Worm (Caenorhabditis elegans) whole organism, mixed stage, embryonic: ENCODE data around the gene cgef-1.

Experiments used
- M03D4.4 ChIP-seq: sonication (generic microtip); optimal IDR thresholded peaks from 2 replicates; lab custom pipeline; 2017; ENCODE audit warnings: mild to moderate bottlenecking, missing genetic modification characterization, missing compliant biosample characterization
- bed-3 ChIP-seq: fragments of 200-800 bp; sonication (Bioruptor generic); optimal IDR thresholded peaks from 3 replicates; lab custom pipeline; 2018; ENCODE audit warnings: mild to moderate bottlenecking, missing genetic modification characterization, moderate library complexity, missing compliant biosample characterization
- blmp-1 ChIP-seq: fragments of 150-350 bp; optimal IDR thresholded peaks from 2 replicates; lab custom pipeline; 2014; ENCODE audit warnings: missing biosample characterization, missing genetic modification characterization
- ceh-39 ChIP-seq: fragments of 150-350 bp; optimal IDR thresholded peaks from 2 replicates; lab custom pipeline; 2014; ENCODE audit warnings: missing biosample characterization, missing genetic modification characterization
- ceh-43 ChIP-seq: fragments of 200-800 bp; sonication (Bioruptor generic); optimal IDR thresholded peaks from 2 replicates; lab custom pipeline; 2018; ENCODE audit warnings: mild to moderate bottlenecking, missing genetic modification characterization, moderate library complexity, missing compliant biosample characterization
- ceh-83 ChIP-seq: fragments of 200-800 bp; sonication (Bioruptor generic); optimal IDR thresholded peaks from 2 replicates; lab custom pipeline; 2018; ENCODE audit warnings: mild to moderate bottlenecking, missing genetic modification characterization, missing compliant biosample characterization
- ces-1 ChIP-seq: fragments of 150-350 bp; optimal IDR thresholded peaks from 2 replicates; lab custom pipeline; 2014; ENCODE audit warnings: missing biosample characterization, missing genetic modification reagents, missing genetic modification characterization
- cnd-1 ChIP-seq: fragments of 200-800 bp; sonication (Bioruptor generic); optimal IDR thresholded peaks from 2 replicates; lab custom pipeline; 2018; ENCODE audit warnings: mild to moderate bottlenecking, missing genetic modification characterization, missing compliant biosample characterization
- drap-1 ChIP-seq: fragments of 200-800 bp; sonication (Bioruptor generic); optimal IDR thresholded peaks from 3 replicates; lab custom pipeline; 2018; ENCODE audit warnings: mild to moderate bottlenecking, missing genetic modification characterization, missing compliant biosample characterization
- elt-1 ChIP-seq: sonication (generic microtip); optimal IDR thresholded peaks from 2 replicates; lab custom pipeline; 2017; ENCODE audit warnings: missing genetic modification characterization, mild to moderate bottlenecking, missing compliant biosample characterization, antibody characterized with exemption, moderate library complexity, borderline replicate concordance; ENCODE audit not compliant: insufficient read depth
- elt-3 ChIP-seq: fragments of 150-350 bp; optimal IDR thresholded peaks from 2 replicates; lab custom pipeline; 2014; ENCODE audit warnings: missing biosample characterization, missing genetic modification characterization
- flh-1 ChIP-seq: fragments of 200-800 bp; sonication (Bioruptor generic); optimal IDR thresholded peaks from 2 replicates; lab custom pipeline; 2018; ENCODE audit warnings: mild to moderate bottlenecking, missing genetic modification characterization, moderate library complexity, missing compliant biosample characterization
- ham-2 ChIP-seq: fragments of 200-800 bp; sonication (Bioruptor generic); optimal IDR thresholded peaks from 2 replicates; lab custom pipeline; 2018; ENCODE audit warnings: mild to moderate bottlenecking, missing genetic modification characterization, missing compliant biosample characterization
- hlh-1 ChIP-seq: fragments of 150-350 bp; optimal IDR thresholded peaks from 2 replicates; lab custom pipeline; 2014; ENCODE audit warnings: missing biosample characterization, missing genetic modification reagents, missing genetic modification characterization
- lin-13 ChIP-seq: fragments of 150-350 bp; optimal IDR thresholded peaks from 2 replicates; lab custom pipeline; 2014; ENCODE audit warnings: missing biosample characterization, missing genetic modification characterization
- lin-32 ChIP-seq: fragments of 200-800 bp; sonication (Bioruptor generic); optimal IDR thresholded peaks from 2 replicates; lab custom pipeline; 2018; ENCODE audit warnings: mild to moderate bottlenecking, missing genetic modification characterization, missing compliant biosample characterization
- lsy-2 ChIP-seq: fragments of 150-350 bp; optimal IDR thresholded peaks from 2 replicates; lab custom pipeline; 2014; ENCODE audit warnings: missing biosample characterization, missing genetic modification characterization
- mab-5 ChIP-seq: fragments of 150-350 bp; optimal IDR thresholded peaks from 2 replicates; lab custom pipeline; 2014; ENCODE audit warnings: missing biosample characterization, missing genetic modification characterization
- mep-1 ChIP-seq: fragments of 150-350 bp; optimal IDR thresholded peaks from 2 replicates; lab custom pipeline; 2017; ENCODE audit warnings: missing biosample characterization, missing genetic modification reagents, missing genetic modification characterization, inconsistent platforms
- mls-2 ChIP-seq: sonication (generic microtip); optimal IDR thresholded peaks from 2 replicates; lab custom pipeline; 2016; ENCODE audit warnings: mild to moderate bottlenecking, missing genetic modification characterization, moderate library complexity, missing compliant biosample characterization
- nhr-12 ChIP-seq: fragments of 150-350 bp; optimal IDR thresholded peaks from 2 replicates; lab custom pipeline; 2014; ENCODE audit warnings: missing biosample characterization, missing genetic modification characterization
- nhr-2 ChIP-seq: fragments of 150-350 bp; optimal IDR thresholded peaks from 2 replicates; lab custom pipeline; 2014; ENCODE audit warnings: missing biosample characterization, missing genetic modification characterization
- nhr-237 ChIP-seq: fragments of 150-350 bp; optimal IDR thresholded peaks from 2 replicates; lab custom pipeline; 2014; ENCODE audit warnings: missing biosample characterization, missing genetic modification characterization
- nhr-28 ChIP-seq: fragments of 150-350 bp; optimal IDR thresholded peaks from 2 replicates; lab custom pipeline; 2014; ENCODE audit warnings: missing biosample characterization, missing genetic modification characterization
- nhr-76 ChIP-seq: sonication (generic microtip); optimal IDR thresholded peaks from 2 replicates; lab custom pipeline; 2017; ENCODE audit warnings: missing biosample characterization, missing genetic modification characterization
- pha-4 ChIP-seq: fragments of 150-350 bp; optimal IDR thresholded peaks from 2 replicates; lab custom pipeline; 2018; ENCODE audit warnings: missing biosample characterization, missing genetic modification reagents, missing genetic modification characterization
- sem-2 ChIP-seq: fragments of 200-800 bp; sonication (Bioruptor generic); optimal IDR thresholded peaks from 2 replicates; lab custom pipeline; 2018; ENCODE audit warnings: mild to moderate bottlenecking, missing genetic modification characterization, missing compliant biosample characterization
- snpc-4 ChIP-seq: fragments of 150-350 bp; optimal IDR thresholded peaks from 2 replicates; lab custom pipeline; 2014; ENCODE audit warnings: missing biosample characterization, missing genetic modification characterization
- sptf-1 ChIP-seq: sonication (generic microtip); optimal IDR thresholded peaks from 2 replicates; lab custom pipeline; 2017; ENCODE audit warnings: mild to moderate bottlenecking, missing genetic modification characterization, moderate library complexity, missing compliant biosample characterization
- tbx-8 ChIP-seq: fragments of 200-800 bp; sonication (Bioruptor generic); optimal IDR thresholded peaks from 2 replicates; lab custom pipeline; 2018; ENCODE audit warnings: mild to moderate bottlenecking, missing genetic modification characterization, moderate library complexity, missing compliant biosample characterization
- unc-120 ChIP-seq: sonication (generic microtip); optimal IDR thresholded peaks from 2 replicates; lab custom pipeline; 2017; ENCODE audit warnings: missing genetic modification characterization, missing compliant biosample characterization; ENCODE audit not compliant: poor library complexity, severe bottlenecking
- unc-39 ChIP-seq: fragments of 150-350 bp; optimal IDR thresholded peaks from 2 replicates; lab custom pipeline; 2014; ENCODE audit warnings: missing biosample characterization, missing genetic modification characterization
- unc-62 ChIP-seq: fragments of 150-350 bp; optimal IDR thresholded peaks from 2 replicates; lab custom pipeline; 2014; ENCODE audit warnings: missing biosample characterization, missing genetic modification reagents, missing genetic modification characterization
- zip-8 ChIP-seq: fragments of 150-350 bp; optimal IDR thresholded peaks from 2 replicates; lab custom pipeline; 2014; ENCODE audit warnings: missing biosample characterization, missing genetic modification characterization
- ztf-11 ChIP-seq: fragments of 150-350 bp; optimal IDR thresholded peaks from 2 replicates; lab custom pipeline; 2014; ENCODE audit warnings: missing biosample characterization, missing genetic modification characterization

Gene cgef-1

ce11 chrX:2809611-2810010 lies 37.8 kb downstream of the cgef-1 start, which contains the start of gene C14A11.9:
TSS of gene C14A11.9 (minus strand) at chrX:2809637.
- TF ChIP-seq elt-3 (tag; lab: Kevin White, UChicago) (no peak), bed-3 (GFP tag; lab: Kevin White, UChicago) (peak; percentile 10), sptf-1 (peak; percentile 85), ham-2 (GFP tag; lab: Kevin White, UChicago) (peak; percentile 50), elt-1 (tag; lab: Kevin White, UChicago) (no peak), ces-1 (GFP tag; lab: Kevin White, UChicago) (peak; percentile 56), blmp-1 (tag; lab: Kevin White, UChicago) (no peak), nhr-12 (no peak), ceh-83 (peak; percentile 61), flh-1 (GFP tag; lab: Kevin White, UChicago) (no peak), nhr-2 (tag; lab: Kevin White, UChicago) (no peak), nhr-28 (tag; lab: Kevin White, UChicago) (no peak), lsy-2 (tag; lab: Kevin White, UChicago) (peak; percentile 76), unc-39 (no peak), mls-2 (tag; lab: Kevin White, UChicago) (peak; percentile 86), drap-1 (GFP tag; lab: Kevin White, UChicago) (peak; percentile 74), sem-2 (GFP tag; lab: Kevin White, UChicago) (no peak), lin-13 (tag; lab: Kevin White, UChicago) (peak; percentile 79), unc-120 (tag; lab: Kevin White, UChicago) (peak; percentile 75), lin-32 (GFP tag; lab: Kevin White, UChicago) (peak; percentile 45), mep-1 (tag; lab: Kevin White, UChicago) (peak; percentile 92), pha-4 (peak; percentile 72), nhr-76 (tag; lab: Kevin White, UChicago) (no peak), tbx-8 (GFP tag; lab: Kevin White, UChicago) (peak; percentile 42), M03D4.4 (tag; lab: Kevin White, UChicago) (peak; percentile 79), unc-62 (GFP tag; lab: Kevin White, UChicago) (peak; percentile 21), zip-8 (tag; lab: Kevin White, UChicago) (no peak), ceh-43 (GFP tag; lab: Kevin White, UChicago) (peak; percentile 57), hlh-1 (tag; lab: Kevin White, UChicago) (peak; percentile 40), snpc-4 (tag; lab: Kevin White, UChicago) (no peak), mab-5 (tag; lab: Kevin White, UChicago) (no peak), cnd-1 (tag; lab: Kevin White, UChicago) (peak; percentile 65), ztf-11 (tag; lab: Kevin White, UChicago) (no peak), ceh-39 (tag; lab: Kevin White, UChicago) (no peak), nhr-237 (tag; lab: Kevin White, UChicago) (peak; percentile 77)

- no peak for TF ChIP-seq lin-13 (tag; lab: Kevin White, UChicago)
- TF ChIP-seq sem-2 (GFP tag; lab: Kevin White, UChicago): no peak
- TF ChIP-seq drap-1 (GFP tag; lab: Kevin White, UChicago): no peak
- TF ChIP-seq nhr-76 (tag; lab: Kevin White, UChicago): no peak
- no peak for TF ChIP-seq ces-1 (GFP tag; lab: Kevin White, UChicago)
- TF ChIP-seq mab-5 (tag; lab: Kevin White, UChicago): no peak
- no peak for TF ChIP-seq nhr-237 (tag; lab: Kevin White, UChicago)
- no peak for TF ChIP-seq ceh-43 (GFP tag; lab: Kevin White, UChicago)
- TF ChIP-seq cnd-1 (tag; lab: Kevin White, UChicago): no peak
- TF ChIP-seq unc-120 (tag; lab: Kevin White, UChicago): no peak
- TF ChIP-seq zip-8 (tag; lab: Kevin White, UChicago): no peak
- TF ChIP-seq sptf-1: no peak
- no peak for TF ChIP-seq tbx-8 (GFP tag; lab: Kevin White, UChicago)
- TF ChIP-seq ceh-83: no peak
- TF ChIP-seq nhr-28 (tag; lab: Kevin White, UChicago): no peak
- no peak for TF ChIP-seq M03D4.4 (tag; lab: Kevin White, UChicago)
- no peak for TF ChIP-seq blmp-1 (tag; lab: Kevin White, UChicago)
Measured at ce11 chrX:2814097-2814720, 42.4 kb downstream of the cgef-1 start, which contains the start of gene C14A11.6. TSS of gene C14A11.6 (minus strand) at chrX:2814147.
